Worm (Caenorhabditis elegans) whole organism, L4 larva: Measurements from ENCODE around the gene srm-4.

Experiments used
- F44E2.7 ChIP-seq: fragments of 200-800 bp; sonication (Bioruptor generic); IDR thresholded peaks from 2 replicates; pipeline ENCODE4 v2.1.2; 2022; ENCODE audit warnings: missing genetic modification characterization, missing compliant biosample characterization
- R02D3.7 ChIP-seq: fragments of 150-350 bp; sonication (generic microtip); optimal IDR thresholded peaks from 3 replicates; lab custom pipeline; 2014; ENCODE audit warnings: missing biosample characterization, missing genetic modification characterization
- T26A8.4 ChIP-seq: fragments of 200-800 bp; sonication (Bioruptor generic); IDR thresholded peaks from 2 replicates; pipeline ENCODE4 v1.3.6; 2022; ENCODE audit warnings: missing genetic modification characterization, missing compliant biosample characterization
- Y48G9A.11 ChIP-seq: fragments of 200-800 bp; sonication (Bioruptor generic); IDR thresholded peaks from 2 replicates; pipeline ENCODE4 v1.3.6; 2022; ENCODE audit warnings: missing genetic modification reagents, missing genetic modification characterization, missing compliant biosample characterization
- Y5F2A.4 ChIP-seq: fragments of 200-800 bp; sonication (Bioruptor generic); optimal IDR thresholded peaks from 2 replicates; lab custom pipeline; 2018; ENCODE audit warnings: mild to moderate bottlenecking, missing genetic modification characterization, missing compliant biosample characterization
- ZK337.2 ChIP-seq: fragments of 200-800 bp; sonication (Bioruptor generic); IDR thresholded peaks from 2 replicates; pipeline ENCODE4 v1.3.6; 2022; ENCODE audit warnings: missing genetic modification reagents, missing genetic modification characterization, missing compliant biosample characterization
- ZK546.5 ChIP-seq, 2 experiments: sonication (generic microtip); optimal IDR thresholded peaks; 2 replicates each; lab custom pipeline; 2017; ENCODE audit warnings: missing biosample characterization in 2 of 2, missing genetic modification characterization in 2 of 2
- arid-1 ChIP-seq: fragments of 200-800 bp; sonication (Bioruptor generic); conservative IDR thresholded peaks from 2 replicates; pipeline ENCODE4 v1.3.6; 2022; ENCODE audit warnings: missing genetic modification reagents, missing genetic modification characterization, missing compliant biosample characterization
- ceh-32 ChIP-seq: sonication (generic microtip); optimal IDR thresholded peaks from 2 replicates; lab custom pipeline; 2016; ENCODE audit warnings: mild to moderate bottlenecking, missing genetic modification characterization, missing compliant biosample characterization; ENCODE audit not compliant: poor library complexity
- ceh-44 ChIP-seq: fragments of 200-800 bp; sonication (Bioruptor generic); IDR thresholded peaks from 2 replicates; pipeline ENCODE4 v1.3.6; 2022; ENCODE audit warnings: missing genetic modification reagents, missing genetic modification characterization, missing compliant biosample characterization
- ceh-62 ChIP-seq: sonication (generic microtip); optimal IDR thresholded peaks from 2 replicates; lab custom pipeline; 2017; ENCODE audit warnings: missing biosample characterization, missing genetic modification characterization
- ceh-82 ChIP-seq: sonication (generic microtip); optimal IDR thresholded peaks from 2 replicates; lab custom pipeline; 2017; ENCODE audit warnings: missing biosample characterization, missing genetic modification characterization
- ces-1 ChIP-seq: fragments of 150-350 bp; sonication (generic microtip); optimal IDR thresholded peaks from 4 replicates; lab custom pipeline; 2014; ENCODE audit warnings: missing biosample characterization, missing genetic modification reagents, missing genetic modification characterization
- daf-12 ChIP-seq: fragments of 150-350 bp; optimal IDR thresholded peaks from 2 replicates; lab custom pipeline; 2014; ENCODE audit warnings: missing biosample characterization, missing genetic modification reagents, missing genetic modification characterization
- daf-16 ChIP-seq, 3 experiments: sonication (generic microtip); optimal IDR thresholded peaks; 2 replicates each; lab custom pipeline; 2016 to 2017; ENCODE audit warnings: missing genetic modification characterization in 3 of 3, missing genetic modification reagents in 3 of 3, mild to moderate bottlenecking in 2 of 3, missing compliant biosample characterization in 2 of 3, missing biosample characterization in 1 of 3, moderate library complexity in 1 of 3
- daf-8 ChIP-seq: fragments of 200-800 bp; sonication (Bioruptor generic); IDR thresholded peaks from 2 replicates; pipeline ENCODE4 v1.3.6; 2022; ENCODE audit warnings: missing genetic modification characterization, missing compliant biosample characterization
- dmd-8 ChIP-seq: fragments of 200-800 bp; sonication (Bioruptor generic); IDR thresholded peaks from 2 replicates; pipeline ENCODE4 v1.3.6; 2022; ENCODE audit warnings: missing genetic modification characterization, missing compliant biosample characterization
- dpl-1 ChIP-seq: fragments of 150-350 bp; optimal IDR thresholded peaks from 2 replicates; lab custom pipeline; 2014; ENCODE audit warnings: missing biosample characterization, missing genetic modification reagents, missing genetic modification characterization
- egl-43 ChIP-seq: fragments of 200-800 bp; sonication (Bioruptor generic); IDR thresholded peaks from 2 replicates; pipeline ENCODE4 v1.3.6; 2022; ENCODE audit warnings: missing genetic modification reagents, missing genetic modification characterization, missing compliant biosample characterization
- fkh-10 ChIP-seq: fragments of 150-350 bp; optimal IDR thresholded peaks from 2 replicates; lab custom pipeline; 2014; ENCODE audit warnings: missing biosample characterization, missing genetic modification reagents, missing genetic modification characterization
- fos-1 ChIP-seq: fragments of 150-350 bp; optimal IDR thresholded peaks from 2 replicates; lab custom pipeline; 2014; ENCODE audit warnings: missing biosample characterization, missing genetic modification characterization
- hlh-30 ChIP-seq: sonication (generic microtip); optimal IDR thresholded peaks from 2 replicates; lab custom pipeline; 2017; ENCODE audit warnings: antibody characterized with exemption, mild to moderate bottlenecking, missing genetic modification characterization, missing compliant biosample characterization; ENCODE audit not compliant: insufficient read depth
- hmg-1.1 ChIP-seq: fragments of 200-800 bp; sonication (Bioruptor generic); IDR thresholded peaks from 2 replicates; pipeline ENCODE4 v1.3.6; 2022; ENCODE audit warnings: missing genetic modification reagents, missing genetic modification characterization, missing compliant biosample characterization
- lin-13 ChIP-seq: fragments of 150-350 bp; optimal IDR thresholded peaks from 2 replicates; lab custom pipeline; 2014; ENCODE audit warnings: missing biosample characterization, missing genetic modification reagents, missing genetic modification characterization
- lin-15B ChIP-seq: fragments of 150-350 bp; sonication (generic microtip); optimal IDR thresholded peaks from 3 replicates; lab custom pipeline; 2014; ENCODE audit warnings: missing biosample characterization, missing genetic modification characterization
- lin-38 ChIP-seq: fragments of 200-800 bp; sonication (Bioruptor generic); IDR thresholded peaks from 2 replicates; pipeline ENCODE4 v1.3.6; 2022; ENCODE audit warnings: missing genetic modification reagents, missing genetic modification characterization, missing compliant biosample characterization
- lin-39 ChIP-seq: fragments of 150-350 bp; optimal IDR thresholded peaks from 2 replicates; lab custom pipeline; 2014; ENCODE audit warnings: missing biosample characterization, missing genetic modification reagents, missing genetic modification characterization
- lsy-2 ChIP-seq, 2 experiments: fragments of 150-350 bp in 1 of 2; sonication (generic microtip) in 1 of 2; optimal IDR thresholded peaks; 2 replicates each; lab custom pipeline; 2014 to 2017; ENCODE audit warnings: missing biosample characterization in 2 of 2, missing genetic modification characterization in 2 of 2
- mdt-29 ChIP-seq: fragments of 200-800 bp; sonication (Bioruptor generic); IDR thresholded peaks from 2 replicates; pipeline ENCODE4 v1.3.6; 2022; ENCODE audit warnings: missing genetic modification reagents, missing genetic modification characterization, missing compliant biosample characterization
- mep-1 ChIP-seq: fragments of 150-350 bp; sonication (generic microtip); optimal IDR thresholded peaks from 3 replicates; lab custom pipeline; 2014; ENCODE audit warnings: missing biosample characterization, missing genetic modification characterization
- mes-2 ChIP-seq: sonication (generic microtip); optimal IDR thresholded peaks from 2 replicates; lab custom pipeline; 2016; ENCODE audit warnings: missing genotype, mild to moderate bottlenecking, missing genetic modification characterization, missing compliant biosample characterization; ENCODE audit not compliant: poor library complexity, severe bottlenecking
- nhr-10 ChIP-seq: fragments of 150-350 bp; optimal IDR thresholded peaks from 2 replicates; lab custom pipeline; 2014; ENCODE audit warnings: missing biosample characterization, missing genetic modification characterization
- nhr-11 ChIP-seq: fragments of 150-350 bp; optimal IDR thresholded peaks from 2 replicates; lab custom pipeline; 2014; ENCODE audit warnings: missing biosample characterization, missing genetic modification characterization
- nhr-111 ChIP-seq: fragments of 200-800 bp; sonication (Bioruptor generic); optimal IDR thresholded peaks from 2 replicates; lab custom pipeline; 2018; ENCODE audit warnings: mild to moderate bottlenecking, missing genetic modification characterization, missing compliant biosample characterization
- nhr-237 ChIP-seq: sonication (generic microtip); optimal IDR thresholded peaks from 2 replicates; lab custom pipeline; 2017; ENCODE audit warnings: missing biosample characterization, missing genetic modification characterization
- nhr-28 ChIP-seq: fragments of 150-350 bp; optimal IDR thresholded peaks from 2 replicates; lab custom pipeline; 2014; ENCODE audit warnings: missing biosample characterization, missing genetic modification characterization
- nhr-41 ChIP-seq: fragments of 200-800 bp; sonication (Bioruptor generic); IDR thresholded peaks from 2 replicates; pipeline ENCODE4 v1.3.6; 2022; ENCODE audit warnings: missing genetic modification reagents, missing genetic modification characterization, missing compliant biosample characterization
- nhr-42 ChIP-seq: fragments of 200-800 bp; sonication (Bioruptor generic); IDR thresholded peaks from 2 replicates; pipeline ENCODE4 v1.3.6; 2022; ENCODE audit warnings: missing genetic modification characterization, missing compliant biosample characterization
- nhr-48 ChIP-seq: sonication (generic microtip); optimal IDR thresholded peaks from 2 replicates; lab custom pipeline; 2016; ENCODE audit warnings: mild to moderate bottlenecking, missing genetic modification characterization, missing compliant biosample characterization
- nhr-77 ChIP-seq: fragments of 150-350 bp; optimal IDR thresholded peaks from 2 replicates; lab custom pipeline; 2014; ENCODE audit warnings: missing biosample characterization, missing genetic modification characterization
- php-3 ChIP-seq: fragments of 200-800 bp; sonication (Bioruptor generic); IDR thresholded peaks from 2 replicates; pipeline ENCODE4 v1.3.6; 2022; ENCODE audit warnings: missing genetic modification reagents, missing genetic modification characterization, missing compliant biosample characterization
- rbr-2 ChIP-seq: sonication (generic microtip); optimal IDR thresholded peaks from 2 replicates; lab custom pipeline; 2016; ENCODE audit warnings: missing genotype, missing genetic modification characterization, missing compliant biosample characterization
- saeg-2 ChIP-seq: fragments of 200-800 bp; sonication (Bioruptor generic); IDR thresholded peaks from 2 replicates; pipeline ENCODE4 v1.3.6; 2022; ENCODE audit warnings: missing genetic modification reagents, missing genetic modification characterization, missing compliant biosample characterization
- skn-1 ChIP-seq: fragments of 150-350 bp; optimal IDR thresholded peaks from 2 replicates; lab custom pipeline; 2014; ENCODE audit warnings: missing biosample characterization, missing genetic modification characterization
- snpc-1.2 ChIP-seq: fragments of 200-800 bp; sonication (Bioruptor generic); IDR thresholded peaks from 2 replicates; pipeline ENCODE4 v1.3.6; 2022; ENCODE audit warnings: missing genetic modification reagents, missing genetic modification characterization, missing compliant biosample characterization
- snpc-4 ChIP-seq: fragments of 150-350 bp; optimal IDR thresholded peaks from 2 replicates; lab custom pipeline; 2014; ENCODE audit warnings: missing biosample characterization, missing genetic modification characterization
- tra-1 ChIP-seq: fragments of 200-800 bp; sonication (Bioruptor generic); IDR thresholded peaks from 2 replicates; pipeline ENCODE4 v1.3.6; 2022; ENCODE audit warnings: missing genetic modification reagents, missing genetic modification characterization, missing compliant biosample characterization
- unc-130 ChIP-seq: sonication (generic microtip); optimal IDR thresholded peaks from 2 replicates; lab custom pipeline; 2016; ENCODE audit warnings: missing genetic modification reagents, missing genetic modification characterization, missing compliant biosample characterization
- unc-62 ChIP-seq, 3 experiments: fragments of 150-350 bp in 1 of 3; sonication (generic microtip); optimal IDR thresholded peaks in 2 of 3; peaks in 1 of 3; 1 replicate in 1 of 3; 2 replicates in 2 of 3; lab custom pipeline; 2014 to 2017; ENCODE audit warnings: missing biosample characterization in 3 of 3, missing genetic modification characterization in 3 of 3, missing genetic modification reagents in 3 of 3, missing genotype in 1 of 3
- ztf-11 ChIP-seq: fragments of 150-350 bp; optimal IDR thresholded peaks from 2 replicates; lab custom pipeline; 2014; ENCODE audit warnings: missing biosample characterization, missing genetic modification characterization

srm-4 gene

ce11 chrV:14347234-14347826, 14.1 kb downstream of the srm-4 start, which contains the start of gene cept-2 (continued):
- TF ChIP-seq ceh-44 (GFP tag; lab: Robert Waterston, UW), result peak; percentile 74; the same call in 1 of the 2 replicates
- no peak for TF ChIP-seq ceh-62 (tag; lab: Kevin White, UChicago)
- TF ChIP-seq lin-38, result peak; percentile 99
- TF ChIP-seq daf-12 (tag; lab: Kevin White, UChicago), result no peak
- TF ChIP-seq ceh-32 (tag; lab: Kevin White, UChicago), result no peak
- peak; percentile 70; the same call in 1 of the 2 replicates for TF ChIP-seq ZK337.2 (GFP tag; lab: Robert Waterston, UW)
- no peak for TF ChIP-seq Y48G9A.11
- TF ChIP-seq unc-62 (GFP tag; optimal IDR thresholded peaks at IDR 0.05 in 1 of 2; lab: Kevin White, UChicago), result no peak
- no peak for TF ChIP-seq unc-62 (tag; optimal IDR thresholded peaks at IDR 0.05; lab: Kevin White, UChicago)
- TF ChIP-seq fkh-10, result peak; percentile 94
- TF ChIP-seq skn-1, result no peak
- no peak for TF ChIP-seq lin-15B
- no peak for TF ChIP-seq ceh-82 (tag; lab: Kevin White, UChicago)
- TF ChIP-seq saeg-2 (GFP tag; lab: Robert Waterston, UW), result no peak
- TF ChIP-seq dmd-8, result no peak
- TF ChIP-seq mes-2 (tag; lab: Kevin White, UChicago), result peak; percentile 99
- no peak for TF ChIP-seq nhr-111
- TF ChIP-seq ztf-11 (tag; lab: Kevin White, UChicago), result no peak
- peak; percentile 80 for TF ChIP-seq hlh-30
- TF ChIP-seq R02D3.7, result no peak
- no peak for TF ChIP-seq mdt-29
- TF ChIP-seq lin-39 (tag; lab: Kevin White, UChicago), result no peak
- peak; percentile 94 for TF ChIP-seq rbr-2 (tag; lab: Kevin White, UChicago)
- TF ChIP-seq nhr-48 (tag; lab: Kevin White, UChicago), result no peak
- TF ChIP-seq T26A8.4 (GFP tag; lab: Robert Waterston, UW), result peak; percentile 82
- peak; percentile 58; the same call in 1 of the 2 replicates for TF ChIP-seq snpc-1.2
- peak; percentile 64 for TF ChIP-seq snpc-4 (tag; lab: Kevin White, UChicago)
- peak; percentile 85 for TF ChIP-seq hmg-1.1 (GFP tag; lab: Robert Waterston, UW)
- TF ChIP-seq nhr-11, result peak; percentile 95
- peak; percentile 80 for TF ChIP-seq unc-130 (GFP tag; lab: Kevin White, UChicago)
- no peak for TF ChIP-seq F44E2.7 (GFP tag; lab: Robert Waterston, UW)
- TF ChIP-seq nhr-42 (GFP tag; lab: Robert Waterston, UW), result peak; percentile 85
- peak; percentile 89 for TF ChIP-seq lin-13 (GFP tag; lab: Kevin White, UChicago)
- peak; percentile 38 for TF ChIP-seq ces-1 (GFP tag; lab: Kevin White, UChicago)
- peak; percentile 73 to 95 for TF ChIP-seq lsy-2 (tag; optimal IDR thresholded peaks at IDR 0.05; lab: Kevin White, UChicago)
- no peak for TF ChIP-seq nhr-237
- no peak for TF ChIP-seq arid-1 (GFP tag; lab: Robert Waterston, UW)
- peak; percentile 62; the same call in 1 of the 2 replicates for TF ChIP-seq egl-43 (GFP tag; lab: Robert Waterston, UW)
- no peak for TF ChIP-seq nhr-41 (GFP tag; lab: Robert Waterston, UW)
- peak; percentile 53; the same call in 1 of the 2 replicates for TF ChIP-seq php-3 (GFP tag; lab: Robert Waterston, UW)
- TF ChIP-seq daf-8, result no peak
- TF ChIP-seq nhr-77, result peak; percentile 95
- TF ChIP-seq nhr-28 (tag; lab: Kevin White, UChicago), result peak; percentile 88
- no peak for TF ChIP-seq nhr-10 (tag; lab: Kevin White, UChicago)
- no peak for TF ChIP-seq Y5F2A.4
- no peak for TF ChIP-seq fos-1
- TF ChIP-seq dpl-1 (GFP tag; lab: Kevin White, UChicago), result peak; percentile 89
- no peak for TF ChIP-seq mep-1
- no peak for TF ChIP-seq daf-16 (GFP tag; optimal IDR thresholded peaks at IDR 0.05; lab: Kevin White, UChicago)
- TF ChIP-seq daf-16 (tag; optimal IDR thresholded peaks at IDR 0.05; lab: Kevin White, UChicago), result peak; percentile 69
- TF ChIP-seq ZK546.5 (tag; optimal IDR thresholded peaks at IDR 0.05; lab: Kevin White, UChicago), result no peak
- peak; percentile 48; the same call in 1 of the 2 replicates for TF ChIP-seq tra-1 (GFP tag; lab: Robert Waterston, UW)
